Fruit fly (Drosophila melanogaster) whole organism, embryonic: ENCODE measurements around the gene dlg1.

Source experiments
- Bdp1 ChIP-seq: fragments of 200-800 bp; sonication (Bioruptor generic); optimal IDR thresholded peaks from 3 replicates; lab custom pipeline; 2016; ENCODE audit warnings: missing biosample characterization, missing genetic modification characterization
- CG11723 ChIP-seq: fragments of 200-800 bp; sonication (Bioruptor generic); optimal IDR thresholded peaks from 2 replicates; lab custom pipeline; 2017; ENCODE audit warnings: missing biosample characterization, mild to moderate bottlenecking, missing genetic modification characterization
- CG13624 ChIP-seq: fragments of 200-800 bp; sonication (Bioruptor generic); optimal IDR thresholded peaks from 2 replicates; lab custom pipeline; 2016; ENCODE audit warnings: missing biosample characterization, missing genetic modification characterization
- CG14860 ChIP-seq: fragments of 200-800 bp; sonication (Bioruptor generic); IDR thresholded peaks from 3 replicates; pipeline ENCODE4 v1.3.6; 2022; ENCODE audit warnings: missing biosample characterization, missing genetic modification characterization; ENCODE audit not compliant: partially characterized antibody
- CG16779 ChIP-seq: fragments of 200-800 bp; sonication (Bioruptor generic); IDR thresholded peaks from 2 replicates; pipeline ENCODE4 v1.3.6; 2022; ENCODE audit warnings: missing biosample characterization, missing genetic modification characterization
- CG17829 ChIP-seq: fragments of 200-800 bp; optimal IDR thresholded peaks from 2 replicates; lab custom pipeline; 2019; ENCODE audit warnings: missing biosample characterization, mild to moderate bottlenecking, missing genetic modification characterization, moderate library complexity
- CG17912 ChIP-seq: fragments of 200-800 bp; sonication (Bioruptor generic); optimal IDR thresholded peaks from 2 replicates; lab custom pipeline; 2018; ENCODE audit warnings: missing biosample characterization, mild to moderate bottlenecking, missing genetic modification characterization
- CG1792 ChIP-seq: fragments of 200-800 bp; sonication (Bioruptor generic); optimal IDR thresholded peaks from 2 replicates; lab custom pipeline; 2016; ENCODE audit warnings: missing biosample characterization, missing genetic modification characterization
- CG18476 ChIP-seq: fragments of 200-800 bp; sonication (Bioruptor generic); optimal IDR thresholded peaks from 2 replicates; lab custom pipeline; 2016; ENCODE audit warnings: missing biosample characterization, mild to moderate bottlenecking, missing genetic modification characterization
- CG2202 ChIP-seq: fragments of 200-800 bp; sonication (Bioruptor generic); optimal IDR thresholded peaks from 2 replicates; lab custom pipeline; 2018; ENCODE audit warnings: missing biosample characterization, mild to moderate bottlenecking, missing genetic modification characterization
- CG2889 ChIP-seq: fragments of 200-800 bp; sonication (Bioruptor generic); IDR thresholded peaks from 3 replicates; pipeline ENCODE4 v1.3.6; 2022; ENCODE audit warnings: missing biosample characterization, missing genetic modification characterization
- CG32772 ChIP-seq: fragments of 200-800 bp; sonication (Bioruptor generic); IDR thresholded peaks from 2 replicates; pipeline ENCODE4 v1.3.6; 2022; ENCODE audit warnings: missing biosample characterization, missing genetic modification characterization
- CG33213 ChIP-seq: fragments of 200-800 bp; sonication (Bioruptor generic); optimal IDR thresholded peaks from 3 replicates; lab custom pipeline; 2016; ENCODE audit warnings: missing biosample characterization, missing genetic modification characterization
- CG3838 ChIP-seq: fragments of 200-800 bp; sonication (Bioruptor generic); optimal IDR thresholded peaks from 3 replicates; lab custom pipeline; 2016; ENCODE audit warnings: missing biosample characterization, missing genetic modification characterization
- CG6683 ChIP-seq: fragments of 200-800 bp; sonication (Bioruptor generic); optimal IDR thresholded peaks from 2 replicates; lab custom pipeline; 2017; ENCODE audit warnings: missing biosample characterization, mild to moderate bottlenecking, missing genetic modification characterization, missing genetic modification reagents
- CG7357 ChIP-seq: fragments of 200-800 bp; sonication (Bioruptor generic); IDR thresholded peaks from 3 replicates; pipeline ENCODE4 v1.3.6; 2022; ENCODE audit warnings: missing biosample characterization, missing genetic modification characterization
- CHES-1-like ChIP-seq: fragments of 200-800 bp; sonication (Bioruptor generic); optimal IDR thresholded peaks from 2 replicates; lab custom pipeline; 2016; ENCODE audit warnings: missing biosample characterization, missing genetic modification characterization
- Dad ChIP-seq: fragments of 200-800 bp; sonication (Bioruptor generic); optimal IDR thresholded peaks from 3 replicates; lab custom pipeline; 2016; ENCODE audit warnings: missing biosample characterization, missing genetic modification characterization
- Dbx ChIP-seq: fragments of 200-800 bp; sonication (Bioruptor generic); IDR thresholded peaks from 3 replicates; pipeline ENCODE4 v1.3.6; 2022; ENCODE audit warnings: missing biosample characterization, missing genetic modification characterization
- Dip3 ChIP-seq: fragments of 200-800 bp; sonication (Bioruptor generic); optimal IDR thresholded peaks from 3 replicates; lab custom pipeline; 2016; ENCODE audit warnings: missing biosample characterization, missing genetic modification characterization
- Doc2 ChIP-seq: fragments of 200-800 bp; sonication (Bioruptor generic); IDR thresholded peaks from 2 replicates; pipeline ENCODE4 v1.3.6; 2022; ENCODE audit warnings: missing biosample characterization, missing genetic modification characterization
- Elba2 ChIP-seq: fragments of 200-800 bp; sonication (Bioruptor generic); optimal IDR thresholded peaks from 3 replicates; lab custom pipeline; 2016; ENCODE audit warnings: missing biosample characterization, missing genetic modification characterization
- H15 ChIP-seq: fragments of 200-800 bp; sonication (Bioruptor generic); IDR thresholded peaks from 3 replicates; pipeline ENCODE4 v1.3.6; 2022; ENCODE audit warnings: missing biosample characterization, missing genetic modification characterization
- H2.0 ChIP-seq: fragments of 200-800 bp; sonication (Bioruptor generic); IDR thresholded peaks from 2 replicates; pipeline ENCODE4 v1.3.6; 2022; ENCODE audit warnings: missing biosample characterization, missing genetic modification characterization
- HLH3B ChIP-seq: fragments of 200-800 bp; sonication (Bioruptor generic); IDR thresholded peaks from 2 replicates; pipeline ENCODE4 v1.3.6; 2022; ENCODE audit warnings: missing biosample characterization, missing genetic modification characterization
- TFAM ChIP-seq: fragments of 200-800 bp; sonication (Bioruptor generic); optimal IDR thresholded peaks from 2 replicates; lab custom pipeline; 2017; ENCODE audit warnings: missing biosample characterization, missing genetic modification characterization, inconsistent platforms
- Trl ChIP-seq, 3 experiments: fragments of >200 bp in 2 of 3; fragments of 200-800 bp in 1 of 3; sonication (Bioruptor generic) in 1 of 3; optimal IDR thresholded peaks; 2 replicates in 1 of 3; 3 replicates in 2 of 3; lab custom pipeline; 2016 to 2017; ENCODE audit warnings: missing biosample characterization in 1 of 3, missing genetic modification characterization in 1 of 3
- YL-1 ChIP-seq: fragments of 200-800 bp; sonication (Bioruptor generic); optimal IDR thresholded peaks from 3 replicates; lab custom pipeline; 2017; ENCODE audit warnings: missing biosample characterization, mild to moderate bottlenecking, missing genetic modification characterization
- cato ChIP-seq: fragments of 200-800 bp; sonication (Bioruptor generic); optimal IDR thresholded peaks from 2 replicates; lab custom pipeline; 2016; ENCODE audit warnings: missing biosample characterization, missing genetic modification characterization, borderline replicate concordance
- chm ChIP-seq: fragments of 200-800 bp; sonication (Bioruptor generic); IDR thresholded peaks from 2 replicates; pipeline ENCODE4 v1.3.6; 2022; ENCODE audit warnings: missing biosample characterization, missing genetic modification characterization
- croc ChIP-seq: fragments of 200-800 bp; sonication (Bioruptor generic); conservative IDR thresholded peaks from 3 replicates; pipeline ENCODE4 v1.3.6; 2022; ENCODE audit warnings: missing biosample characterization, missing genetic modification characterization
- dati ChIP-seq: fragments of 200-800 bp; sonication (Bioruptor generic); IDR thresholded peaks from 2 replicates; pipeline ENCODE4 v1.3.6; 2022; ENCODE audit warnings: missing biosample characterization, missing genetic modification characterization
- en ChIP-seq: fragments of 200-800 bp; sonication (Bioruptor generic); optimal IDR thresholded peaks from 2 replicates; lab custom pipeline; 2016; ENCODE audit warnings: missing biosample characterization, missing genetic modification characterization
- eyg ChIP-seq: fragments of 200-800 bp; sonication (Bioruptor generic); optimal IDR thresholded peaks from 3 replicates; lab custom pipeline; 2016; ENCODE audit warnings: missing biosample characterization, missing genetic modification characterization
- ftz-f1 ChIP-seq: fragments of 200-800 bp; sonication (Bioruptor generic); optimal IDR thresholded peaks from 2 replicates; lab custom pipeline; 2016; ENCODE audit warnings: missing biosample characterization, missing genetic modification characterization
- hkb ChIP-seq, 2 experiments: fragments of 200-800 bp in 1 of 2; fragments of >200 bp in 1 of 2; sonication (Bioruptor generic) in 1 of 2; IDR thresholded peaks in 1 of 2; optimal IDR thresholded peaks in 1 of 2; 2 replicates each; pipeline versions ENCODE4 v1.3.6 to Lab custom; 2017 to 2022; ENCODE audit warnings: missing biosample characterization in 1 of 2, missing genetic modification characterization in 1 of 2
- ind ChIP-seq: fragments of 200-800 bp; sonication (Bioruptor generic); optimal IDR thresholded peaks from 3 replicates; lab custom pipeline; 2016; ENCODE audit warnings: missing biosample characterization, missing genetic modification characterization
- nerfin-1 ChIP-seq: fragments of 200-800 bp; sonication (Bioruptor generic); optimal IDR thresholded peaks from 3 replicates; lab custom pipeline; 2019; ENCODE audit warnings: missing biosample characterization, mild to moderate bottlenecking, missing genetic modification characterization, moderate library complexity
- nerfin-2 ChIP-seq: fragments of 200-800 bp; sonication (Bioruptor generic); IDR thresholded peaks from 2 replicates; pipeline ENCODE4 v1.3.6; 2022; ENCODE audit warnings: missing biosample characterization, missing genetic modification characterization; ENCODE audit not compliant: partially characterized antibody
- odd ChIP-seq: fragments of 200-800 bp; sonication (Bioruptor generic); optimal IDR thresholded peaks from 2 replicates; lab custom pipeline; 2017; ENCODE audit warnings: missing biosample characterization, mild to moderate bottlenecking, missing genetic modification characterization
- peb ChIP-seq: fragments of 200-800 bp; sonication (Bioruptor generic); IDR thresholded peaks from 2 replicates; pipeline ENCODE4 v1.3.6; 2022; ENCODE audit warnings: missing biosample characterization, missing genetic modification characterization
- seq ChIP-seq: fragments of 200-800 bp; sonication (Bioruptor generic); IDR thresholded peaks from 2 replicates; pipeline ENCODE4 v1.3.6; 2022; ENCODE audit warnings: missing biosample characterization, missing genetic modification characterization
- shn ChIP-seq: fragments of 200-800 bp; sonication (Bioruptor generic); optimal IDR thresholded peaks from 3 replicates; lab custom pipeline; 2016; ENCODE audit warnings: missing biosample characterization, missing genetic modification characterization
- sna ChIP-seq: fragments of 200-800 bp; sonication (Bioruptor generic); IDR thresholded peaks from 2 replicates; pipeline ENCODE4 v1.3.6; 2022; ENCODE audit warnings: missing biosample characterization, missing genetic modification characterization; ENCODE audit not compliant: partially characterized antibody
- ssp ChIP-seq: fragments of 200-800 bp; sonication (Bioruptor generic); IDR thresholded peaks from 2 replicates; pipeline ENCODE4 v1.3.6; 2022; ENCODE audit warnings: missing biosample characterization, missing genetic modification characterization
- stwl ChIP-seq: fragments of 200-800 bp; sonication (Bioruptor generic); optimal IDR thresholded peaks from 3 replicates; lab custom pipeline; 2018; ENCODE audit warnings: missing biosample characterization, mild to moderate bottlenecking, missing genetic modification characterization, moderate library complexity
- trh ChIP-seq: fragments of 200-800 bp; sonication (Bioruptor generic); optimal IDR thresholded peaks from 2 replicates; lab custom pipeline; 2016; ENCODE audit warnings: missing biosample characterization, missing genetic modification characterization
- vnd ChIP-seq: fragments of 200-800 bp; sonication (Bioruptor generic); IDR thresholded peaks from 3 replicates; pipeline ENCODE4 v1.3.6; 2022; ENCODE audit warnings: missing biosample characterization, missing genetic modification characterization; ENCODE audit not compliant: partially characterized antibody
- yki ChIP-seq: fragments of >200 bp; optimal IDR thresholded peaks from 3 replicates; lab custom pipeline; 2018
- z ChIP-seq: fragments of 200-800 bp; sonication (Bioruptor generic); IDR thresholded peaks from 3 replicates; pipeline ENCODE4 v1.3.6; 2022; ENCODE audit warnings: missing biosample characterization, missing genetic modification characterization

dlg1 gene

DNA sequence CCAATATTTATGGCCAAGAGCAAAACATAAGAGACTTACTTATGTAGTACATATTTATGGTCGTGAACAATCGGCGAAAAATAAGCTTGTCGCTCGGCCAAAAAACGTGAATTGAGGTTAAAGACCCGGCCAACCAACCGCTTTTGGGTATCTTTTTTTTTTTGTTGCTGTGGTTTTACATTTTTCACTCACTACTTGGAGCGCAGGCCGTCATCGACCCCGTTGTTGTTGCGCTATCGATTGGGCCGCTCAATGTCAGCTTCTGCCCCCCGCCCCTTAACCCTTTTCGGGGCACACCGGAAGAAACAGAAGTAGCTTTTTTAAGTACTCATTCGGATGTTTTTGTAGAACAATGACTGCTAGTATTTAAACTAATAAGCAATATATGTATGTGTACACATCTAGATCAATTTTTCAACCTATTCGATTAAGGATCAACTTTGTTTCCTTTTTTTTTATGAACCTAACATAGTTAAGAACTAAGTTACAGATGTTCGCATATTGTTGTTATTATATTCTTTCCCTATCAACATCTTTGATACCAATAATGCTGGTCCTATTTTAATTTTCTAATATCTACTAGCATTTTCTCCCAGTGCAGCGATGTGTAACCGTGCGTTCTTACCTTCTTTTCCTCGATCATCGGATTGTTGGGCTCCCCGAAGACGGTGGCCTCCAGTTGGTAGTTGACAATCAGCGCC is 31.3 kb upstream of the dlg1 start (continued):
- TF ChIP-seq HLH3B (GFP tag; lab: Robert Waterston, UW) (peak; percentile 58; the same call in 1 of the 2 replicates), CG17912 (GFP tag; lab: Kevin White, UChicago) (no peak), chm (no peak), eyg (GFP tag; lab: Kevin White, UChicago) (peak; percentile 54), CG16779 (GFP tag; lab: Robert Waterston, UW) (no peak), CG1792 (GFP tag; lab: Kevin White, UChicago) (no peak), vnd (GFP tag; lab: Robert Waterston, UW) (no peak), CG17829 (tag; lab: Kevin White, UChicago) (peak; percentile 64), ssp (GFP tag; lab: Robert Waterston, UW) (peak; percentile 58), YL-1 (GFP tag; lab: Kevin White, UChicago) (no peak), CG11723 (GFP tag; lab: Kevin White, UChicago) (no peak), z (GFP tag; lab: Robert Waterston, UW) (no peak; the same call in 2 of the 3 replicates), CG6683 (peak; percentile 37), H2.0 (GFP tag; lab: Robert Waterston, UW) (0 out of 2 replicates have a peak, but pooled peaks have one; percentile 12), peb (no peak), nerfin-2 (GFP tag; lab: Robert Waterston, UW) (no peak), CG13624 (peak; percentile 65), Trl (optimal IDR thresholded peaks at IDR 0.05; lab: Kevin White, UChicago) (no peak), Trl (GFP tag; optimal IDR thresholded peaks at IDR 0.05; lab: Kevin White, UChicago) (peak; percentile 71), stwl (no peak), odd (GFP tag; lab: Kevin White, UChicago) (no peak), Dbx (peak; percentile 46; the same call in 2 of the 3 replicates), sna (GFP tag; lab: Robert Waterston, UW) (no peak), Bdp1 (GFP tag; lab: Kevin White, UChicago) (peak; percentile 44), CG33213 (GFP tag; lab: Kevin White, UChicago) (peak; percentile 47), TFAM (no peak), CG18476 (GFP tag; lab: Kevin White, UChicago) (peak; percentile 72), CG14860 (no peak), cato (GFP tag; lab: Kevin White, UChicago) (peak; percentile 5), Doc2 (GFP tag; lab: Robert Waterston, UW) (no peak), dati (no peak), Dad (GFP tag; lab: Kevin White, UChicago) (peak; percentile 22), CG7357 (peak; percentile 58), yki (lab: Kevin White, UChicago) (no peak), CG3838 (GFP tag; lab: Kevin White, UChicago) (no peak), Dip3 (peak; percentile 8), Elba2 (no peak), H15 (GFP tag; lab: Robert Waterston, UW) (no peak), ftz-f1 (peak; percentile 43), CG32772 (GFP tag; lab: Robert Waterston, UW) (peak; percentile 23; the same call in 1 of the 2 replicates), CG2202 (tag; lab: Kevin White, UChicago) (peak; percentile 37), CG2889 (GFP tag; lab: Robert Waterston, UW) (0 out of 3 replicates have a peak, but pooled peaks have one; percentile 20), ind (peak; percentile 68), en (GFP tag; lab: Kevin White, UChicago) (peak; percentile 74), hkb (optimal IDR thresholded peaks at IDR 0.05; lab: Kevin White, UChicago) (no peak), hkb (GFP tag; IDR thresholded peaks at IDR 0.05; lab: Robert Waterston, UW) (peak; percentile 74), trh (GFP tag; lab: Kevin White, UChicago) (peak; percentile 53), shn (peak; percentile 53), croc (GFP tag; lab: Robert Waterston, UW) (peak; percentile 47; the same call in 1 of the 3 replicates), seq (peak; percentile 73), CHES-1-like (peak; percentile 72), nerfin-1 (peak; percentile 66)
